Fruit fly (Drosophila melanogaster) S2 (cell line): ENCODE measurements around the gene Lk6.

Experiments
- CG8478 ChIP-seq: fragments of >200 bp; optimal IDR thresholded peaks from 2 replicates; lab custom pipeline; 2018
- CTCF ChIP-seq, 2 experiments: fragments of >200 bp; optimal IDR thresholded peaks; 2 replicates each; lab custom pipeline; 2018

dm6 chr3R:11762500-11762899, 1.8 kb downstream of the Lk6 start:
- no peak for TF ChIP-seq CTCF (optimal IDR thresholded peaks at IDR 0.05; lab: Kevin White, UChicago)
- TF ChIP-seq CG8478 = no peak
